Worm (Caenorhabditis elegans) whole organism, early embryonic: Measurements from ENCODE around the gene Y54G2A.38.

Source experiments
- B0310.2 ChIP-seq: sonication (generic microtip); optimal IDR thresholded peaks from 2 replicates; lab custom pipeline; 2016; ENCODE audit warnings: mild to moderate bottlenecking, missing genetic modification characterization, missing compliant biosample characterization
- aly-1 ChIP-seq: sonication (generic microtip); optimal IDR thresholded peaks from 2 replicates; lab custom pipeline; 2016; ENCODE audit warnings: missing genetic modification characterization, missing compliant biosample characterization
- ama-1 ChIP-seq: fragments of 150-350 bp; optimal IDR thresholded peaks from 2 replicates; lab custom pipeline; 2014
- ceh-36 ChIP-seq: sonication (generic microtip); optimal IDR thresholded peaks from 2 replicates; lab custom pipeline; 2016; ENCODE audit warnings: missing genetic modification characterization, inconsistent platforms, missing compliant biosample characterization
- flt-1 ChIP-seq: fragments of 200-800 bp; sonication (Bioruptor generic); IDR thresholded peaks from 2 replicates; pipeline ENCODE4 v1.3.6; 2022; ENCODE audit warnings: missing genetic modification characterization, missing compliant biosample characterization
- hmg-4 ChIP-seq: fragments of 200-800 bp; sonication (Bioruptor generic); optimal IDR thresholded peaks from 2 replicates; lab custom pipeline; 2018; ENCODE audit warnings: mild to moderate bottlenecking, missing genetic modification characterization, missing compliant biosample characterization
- hnd-1 ChIP-seq: sonication (generic microtip); optimal IDR thresholded peaks from 2 replicates; lab custom pipeline; 2016; ENCODE audit warnings: missing genetic modification characterization, missing compliant biosample characterization
- pes-1 ChIP-seq: fragments of 200-800 bp; sonication (Bioruptor generic); IDR thresholded peaks from 2 replicates; pipeline ENCODE4 v1.3.6; 2022; ENCODE audit warnings: missing genetic modification reagents, missing genetic modification characterization, missing compliant biosample characterization
- scrt-1 ChIP-seq: fragments of 200-800 bp; sonication (Bioruptor generic); IDR thresholded peaks from 2 replicates; pipeline ENCODE4 v1.3.6; 2022; ENCODE audit warnings: missing genetic modification characterization, missing compliant biosample characterization
- tbx-37 ChIP-seq: fragments of 200-800 bp; sonication (Bioruptor generic); conservative IDR thresholded peaks from 2 replicates; pipeline ENCODE4 v1.3.6; 2022; ENCODE audit warnings: missing genetic modification reagents, missing genetic modification characterization, missing compliant biosample characterization
- tra-4 ChIP-seq: sonication (generic microtip); optimal IDR thresholded peaks from 2 replicates; lab custom pipeline; 2017; ENCODE audit warnings: missing genetic modification characterization, missing compliant biosample characterization

- TF ChIP-seq scrt-1 (GFP tag; lab: Robert Waterston, UW) (no peak), aly-1 (tag; lab: Kevin White, UChicago) (no peak), flt-1 (GFP tag; lab: Robert Waterston, UW) (no peak), ceh-36 (no peak), hmg-4 (GFP tag; lab: Kevin White, UChicago) (no peak), ama-1 (lab: Kevin White, UChicago) (no peak), tra-4 (tag; lab: Kevin White, UChicago) (no peak), pes-1 (GFP tag; lab: Robert Waterston, UW) (no peak), tbx-37 (GFP tag; lab: Robert Waterston, UW) (no peak), B0310.2 (no peak), hnd-1 (no peak)
Measured at ce11 chrIV:2738466-2738865, 20.8 kb upstream of the Y54G2A.38 start.
